Worm (Caenorhabditis elegans) whole organism, midembryonic: ENCODE results near the gene ooc-3.

ENCODE experiments used
- T22C8.4 ChIP-seq: fragments of 200-800 bp; sonication (Bioruptor generic); IDR thresholded peaks from 2 replicates; pipeline ENCODE4 v1.3.6; 2022; ENCODE audit warnings: missing genetic modification characterization, missing compliant biosample characterization
- cog-1 ChIP-seq: sonication (generic microtip); optimal IDR thresholded peaks from 2 replicates; lab custom pipeline; 2016; ENCODE audit warnings: missing genetic modification characterization, missing compliant biosample characterization
- flt-1 ChIP-seq: fragments of 200-800 bp; sonication (Bioruptor generic); IDR thresholded peaks from 2 replicates; pipeline ENCODE4 v1.3.6; 2022; ENCODE audit warnings: missing genetic modification characterization, missing compliant biosample characterization
- klf-2 ChIP-seq: fragments of 200-800 bp; sonication (Bioruptor generic); conservative IDR thresholded peaks from 2 replicates; pipeline ENCODE4 v1.3.6; 2022; ENCODE audit warnings: missing genetic modification reagents, missing genetic modification characterization, missing compliant biosample characterization
- med-1 ChIP-seq: sonication (generic microtip); optimal IDR thresholded peaks from 2 replicates; lab custom pipeline; 2017; ENCODE audit warnings: missing genetic modification characterization, mild to moderate bottlenecking, missing compliant biosample characterization, antibody characterized with exemption, missing genetic modification reagents; ENCODE audit not compliant: insufficient read depth
- ref-1 ChIP-seq: fragments of 200-800 bp; sonication (Bioruptor generic); conservative IDR thresholded peaks from 2 replicates; pipeline ENCODE4 v1.3.6; 2022; ENCODE audit warnings: missing genetic modification reagents, missing genetic modification characterization, missing compliant biosample characterization
- tab-1 ChIP-seq: fragments of 200-800 bp; sonication (Bioruptor generic); IDR thresholded peaks from 2 replicates; pipeline ENCODE4 v1.3.6; 2022; ENCODE audit warnings: missing genetic modification characterization, missing compliant biosample characterization
- ztf-23 ChIP-seq: fragments of 200-800 bp; sonication (Bioruptor generic); IDR thresholded peaks from 2 replicates; pipeline ENCODE4 v1.3.6; 2022; ENCODE audit warnings: missing genetic modification reagents, missing genetic modification characterization, missing compliant biosample characterization
- ztf-29 ChIP-seq: fragments of 200-800 bp; sonication (Bioruptor generic); IDR thresholded peaks from 2 replicates; pipeline ENCODE4 v1.3.6; 2022; ENCODE audit warnings: missing genetic modification reagents, missing genetic modification characterization, missing compliant biosample characterization

Gene ooc-3

ce11 chrII:11533716-11534115 is 38.6 kb upstream of the ooc-3 start, which contains the start of gene mdt-8:
TSS of gene mdt-8 (minus strand) at chrII:11533816.
- TF ChIP-seq ref-1 (GFP tag; lab: Robert Waterston, UW) = no peak
- no peak for TF ChIP-seq ztf-23 (GFP tag; lab: Robert Waterston, UW)
- TF ChIP-seq cog-1 (tag; lab: Kevin White, UChicago) = no peak
- no peak for TF ChIP-seq med-1
- no peak for TF ChIP-seq tab-1 (GFP tag; lab: Robert Waterston, UW)
- TF ChIP-seq klf-2 (GFP tag; lab: Robert Waterston, UW) = no peak
- no peak for TF ChIP-seq T22C8.4 (GFP tag; lab: Robert Waterston, UW)
- no peak for TF ChIP-seq flt-1 (GFP tag; lab: Robert Waterston, UW)
- TF ChIP-seq ztf-29 = no peak

DNA sequence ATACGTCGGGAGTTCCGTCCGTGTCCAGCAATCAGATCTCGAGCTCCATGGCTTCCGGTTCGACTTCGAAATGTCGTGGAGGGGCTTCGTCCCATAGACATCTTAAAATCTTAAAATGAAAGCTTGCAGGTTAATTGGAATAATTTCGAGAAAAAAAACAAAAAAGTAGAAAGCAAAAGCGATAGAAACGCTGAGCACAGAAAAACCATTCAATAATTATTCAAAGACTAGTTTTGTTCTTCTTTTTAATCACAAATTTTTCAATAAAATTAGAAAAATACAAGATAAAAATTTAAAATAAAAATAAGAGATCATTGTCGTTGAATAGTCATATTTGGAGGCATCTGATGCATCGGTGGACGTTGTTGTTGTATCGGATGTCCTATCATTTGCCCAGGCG is 31.8 kb upstream of the ooc-3 start, which contains the start of gene age-1:
TSS of gene age-1 (minus strand) at position 101 of the 400 bp plus-strand sequence.
- TF ChIP-seq klf-2 (GFP tag; lab: Robert Waterston, UW) (no peak), ztf-23 (GFP tag; lab: Robert Waterston, UW) (no peak), flt-1 (GFP tag; lab: Robert Waterston, UW) (no peak), ref-1 (GFP tag; lab: Robert Waterston, UW) (no peak), T22C8.4 (GFP tag; lab: Robert Waterston, UW) (no peak), tab-1 (GFP tag; lab: Robert Waterston, UW) (no peak), cog-1 (tag; lab: Kevin White, UChicago) (no peak), ztf-29 (no peak), med-1 (no peak)

ce11 chrII:11521300-11521699 is 26.2 kb upstream of the ooc-3 start, which contains the start of gene Y62F5A.10:
TSS of gene Y62F5A.10 (plus strand) at chrII:11521600.
- TF ChIP-seq ztf-29 = no peak
- TF ChIP-seq flt-1 (GFP tag; lab: Robert Waterston, UW) = no peak
- TF ChIP-seq T22C8.4 (GFP tag; lab: Robert Waterston, UW) = no peak
- TF ChIP-seq tab-1 (GFP tag; lab: Robert Waterston, UW) = no peak
- no peak for TF ChIP-seq klf-2 (GFP tag; lab: Robert Waterston, UW)
- no peak for TF ChIP-seq cog-1 (tag; lab: Kevin White, UChicago)
- no peak for TF ChIP-seq med-1
- no peak for TF ChIP-seq ref-1 (GFP tag; lab: Robert Waterston, UW)
- TF ChIP-seq ztf-23 (GFP tag; lab: Robert Waterston, UW) = no peak

- no peak for TF ChIP-seq flt-1 (GFP tag; lab: Robert Waterston, UW)
Measured at ce11 chrII:11518184-11518583, 23.1 kb upstream of the ooc-3 start, which contains the start of gene B0334.10. TSS of gene B0334.10 (plus strand) at chrII:11518484.

ce11 chrII:11514775-11515174 is 19.7 kb upstream of the ooc-3 start, which contains the start of gene srh-44:
TSS of gene srh-44 (plus strand) at chrII:11515075.
- TF ChIP-seq flt-1 (GFP tag; lab: Robert Waterston, UW) (no peak), klf-2 (GFP tag; lab: Robert Waterston, UW) (no peak)

DNA sequence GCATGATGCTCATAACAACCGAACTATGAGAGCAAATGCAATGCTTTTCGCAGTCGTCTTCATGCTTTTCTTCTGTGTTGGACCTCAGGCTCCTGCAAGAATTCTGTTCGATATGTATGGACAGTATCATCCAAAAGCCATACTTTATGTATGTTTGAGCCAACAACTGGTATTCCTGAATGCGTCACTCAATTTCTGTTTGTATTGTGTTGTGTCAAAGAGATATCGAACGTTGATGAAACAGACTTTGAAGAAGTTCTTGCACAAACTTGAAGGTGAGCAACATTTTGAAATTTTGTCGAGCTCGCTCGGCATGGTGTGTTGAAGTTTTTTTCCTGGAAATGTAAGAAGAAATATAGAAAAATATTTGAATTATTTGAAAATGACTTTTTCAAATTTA is 17.8 kb upstream of the ooc-3 start:
- no peak for TF ChIP-seq ztf-23 (GFP tag; lab: Robert Waterston, UW)
- no peak for TF ChIP-seq flt-1 (GFP tag; lab: Robert Waterston, UW)
- TF ChIP-seq T22C8.4 (GFP tag; lab: Robert Waterston, UW) = no peak
- TF ChIP-seq med-1 = no peak
- no peak for TF ChIP-seq ztf-29
- no peak for TF ChIP-seq ref-1 (GFP tag; lab: Robert Waterston, UW)
- no peak for TF ChIP-seq tab-1 (GFP tag; lab: Robert Waterston, UW)
- TF ChIP-seq cog-1 (tag; lab: Kevin White, UChicago) = no peak
- no peak for TF ChIP-seq klf-2 (GFP tag; lab: Robert Waterston, UW)

DNA sequence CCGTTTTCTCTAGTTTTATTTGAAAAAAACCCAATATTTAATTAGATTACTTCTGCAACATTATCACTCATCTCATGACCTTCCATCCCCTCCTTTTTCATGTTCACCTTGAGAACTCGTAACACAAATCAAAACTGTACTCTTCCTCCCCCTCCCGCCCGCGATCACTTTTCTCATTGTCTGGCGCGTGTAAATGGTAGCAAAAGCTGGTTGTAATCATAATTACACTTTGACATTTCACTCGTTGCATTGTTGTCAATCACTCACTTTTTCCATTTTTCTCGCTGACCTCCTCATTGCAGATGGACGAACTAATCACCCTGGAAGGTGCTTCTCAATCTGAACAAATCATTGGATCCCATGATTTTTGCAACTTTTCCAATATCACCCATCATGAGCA is 15.3 kb upstream of the ooc-3 start, which contains the start of gene npr-41:
TSS of gene npr-41 (plus strand) at position 301 of the 400 bp plus-strand sequence.
- no peak for TF ChIP-seq ref-1 (GFP tag; lab: Robert Waterston, UW)
- no peak for TF ChIP-seq T22C8.4 (GFP tag; lab: Robert Waterston, UW)
- TF ChIP-seq ztf-29 = no peak
- no peak for TF ChIP-seq med-1
- no peak for TF ChIP-seq flt-1 (GFP tag; lab: Robert Waterston, UW)

DNA sequence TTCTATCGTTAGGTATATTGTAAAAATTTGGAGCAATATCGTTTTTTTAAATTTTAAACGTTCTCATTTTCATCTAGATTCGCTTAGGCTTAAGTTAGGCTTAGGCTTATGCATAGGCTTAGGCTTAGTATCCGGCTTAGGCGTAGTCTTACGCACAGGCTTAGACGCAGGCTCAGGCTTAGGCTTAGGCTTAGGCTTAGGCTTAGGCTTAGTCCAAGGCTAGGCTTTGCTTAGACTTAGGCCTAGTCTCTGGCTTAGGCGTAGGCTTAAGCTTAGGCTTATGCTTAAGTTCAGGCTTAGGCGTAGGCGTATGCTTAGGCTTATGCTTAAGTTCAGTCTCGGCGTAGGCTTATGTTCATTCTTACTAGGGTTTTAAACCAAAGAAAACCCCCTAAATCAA is 8.6 kb upstream of the ooc-3 start:
- no peak for TF ChIP-seq tab-1 (GFP tag; lab: Robert Waterston, UW)
- TF ChIP-seq ztf-29 = peak; percentile 67; the same call in 1 of the 2 replicates

- TF ChIP-seq med-1 (no peak), ztf-23 (GFP tag; lab: Robert Waterston, UW) (no peak), cog-1 (tag; lab: Kevin White, UChicago) (no peak), flt-1 (GFP tag; lab: Robert Waterston, UW) (no peak), tab-1 (GFP tag; lab: Robert Waterston, UW) (no peak), ztf-29 (no peak), T22C8.4 (GFP tag; lab: Robert Waterston, UW) (no peak), klf-2 (GFP tag; lab: Robert Waterston, UW) (no peak), ref-1 (GFP tag; lab: Robert Waterston, UW) (no peak)
Measured at ce11 chrII:11501956-11502355, 6.8 kb upstream of the ooc-3 start.

- no peak for TF ChIP-seq cog-1 (tag; lab: Kevin White, UChicago)
- TF ChIP-seq tab-1 (GFP tag; lab: Robert Waterston, UW) = no peak
- TF ChIP-seq ztf-23 (GFP tag; lab: Robert Waterston, UW) = no peak
Measured at ce11 chrII:11500198-11500597, 5.1 kb upstream of the ooc-3 start, which contains the start of gene B0334.20. TSS of gene B0334.20 (minus strand) at chrII:11500459.

DNA sequence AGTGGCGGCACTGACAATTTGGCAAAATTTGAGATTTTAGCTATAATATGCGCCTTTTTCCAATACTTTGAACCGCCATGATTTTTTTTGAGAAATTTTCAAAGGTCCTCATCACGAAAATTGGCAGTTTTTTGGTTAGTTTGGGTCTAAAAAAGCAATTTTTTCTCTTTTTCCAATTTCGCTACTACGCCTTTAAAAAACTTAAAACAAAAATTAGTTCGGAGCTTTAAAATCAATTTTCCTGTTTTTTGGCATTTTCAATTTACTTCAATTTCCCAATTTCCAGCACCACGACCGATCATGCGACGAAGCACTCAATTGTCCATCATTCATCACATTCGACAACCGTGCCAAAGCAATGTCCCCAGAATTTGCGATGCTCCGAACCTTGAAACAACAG is 2.2 kb upstream of the ooc-3 start, which contains the start of gene B0334.5:
TSS of gene B0334.5 (plus strand) at position 301 of the 400 bp plus-strand sequence.
- TF ChIP-seq cog-1 (tag; lab: Kevin White, UChicago) = no peak
- 0 out of 2 replicates have a peak, but pooled peaks have one; percentile 31 for TF ChIP-seq ztf-23 (GFP tag; lab: Robert Waterston, UW)
- TF ChIP-seq med-1 = no peak
- no peak for TF ChIP-seq T22C8.4 (GFP tag; lab: Robert Waterston, UW)
- no peak for TF ChIP-seq flt-1 (GFP tag; lab: Robert Waterston, UW)
- TF ChIP-seq ref-1 (GFP tag; lab: Robert Waterston, UW) = no peak
